Worm (Caenorhabditis elegans) whole organism, L2 larva: ENCODE results near the gene hmgr-1.

ENCODE experiments used
- C34F6.9 ChIP-seq: fragments of 150-350 bp; optimal IDR thresholded peaks from 2 replicates; lab custom pipeline; 2014; ENCODE audit warnings: missing biosample characterization, missing genetic modification characterization
- F13H6.1 ChIP-seq: sonication (generic microtip); optimal IDR thresholded peaks from 2 replicates; lab custom pipeline; 2016; ENCODE audit warnings: missing genetic modification characterization, missing compliant biosample characterization
- Y55F3AM.14 ChIP-seq: fragments of 200-800 bp; sonication (Bioruptor generic); optimal IDR thresholded peaks from 2 replicates; lab custom pipeline; 2018; ENCODE audit warnings: mild to moderate bottlenecking, missing genetic modification characterization, missing compliant biosample characterization
- ZK546.5 ChIP-seq: sonication (generic microtip); optimal IDR thresholded peaks from 2 replicates; lab custom pipeline; 2017; ENCODE audit warnings: missing biosample characterization, missing genetic modification characterization
- alr-1 ChIP-seq: fragments of 150-350 bp; optimal IDR thresholded peaks from 2 replicates; lab custom pipeline; 2014; ENCODE audit warnings: missing biosample characterization, missing genetic modification characterization
- aly-2 ChIP-seq: fragments of 150-350 bp; optimal IDR thresholded peaks from 2 replicates; lab custom pipeline; 2014; ENCODE audit warnings: missing biosample characterization, missing genetic modification characterization
- ama-1 ChIP-seq: fragments of 150-350 bp; optimal IDR thresholded peaks from 2 replicates; lab custom pipeline; 2018; ENCODE audit warnings: inconsistent platforms
- blmp-1 ChIP-seq: sonication (generic microtip); optimal IDR thresholded peaks from 2 replicates; lab custom pipeline; 2017; ENCODE audit warnings: missing genetic modification characterization, mild to moderate bottlenecking, missing compliant biosample characterization, antibody characterized with exemption, moderate library complexity; ENCODE audit not compliant: insufficient read depth
- ceh-82 ChIP-seq: fragments of 150-350 bp; optimal IDR thresholded peaks from 2 replicates; lab custom pipeline; 2014; ENCODE audit warnings: missing biosample characterization, missing genetic modification characterization
- crh-2 ChIP-seq: sonication (generic microtip); optimal IDR thresholded peaks from 2 replicates; lab custom pipeline; 2017; ENCODE audit warnings: missing biosample characterization, missing genetic modification characterization
- dmd-4 ChIP-seq: sonication (generic microtip); optimal IDR thresholded peaks from 2 replicates; lab custom pipeline; 2017; ENCODE audit warnings: missing biosample characterization, missing genetic modification characterization
- elt-1 ChIP-seq: fragments of 150-350 bp; optimal IDR thresholded peaks from 2 replicates; lab custom pipeline; 2014; ENCODE audit warnings: missing biosample characterization, missing genetic modification characterization
- fos-1 ChIP-seq: fragments of 150-350 bp; optimal IDR thresholded peaks from 2 replicates; lab custom pipeline; 2014; ENCODE audit warnings: missing biosample characterization, missing genetic modification characterization
- gmeb-1 ChIP-seq: fragments of 150-350 bp; optimal IDR thresholded peaks from 2 replicates; lab custom pipeline; 2014; ENCODE audit warnings: missing biosample characterization, missing genetic modification characterization
- lin-11 ChIP-seq: fragments of 150-350 bp; sonication (generic microtip); optimal IDR thresholded peaks from 2 replicates; lab custom pipeline; 2014; ENCODE audit warnings: missing biosample characterization, missing genetic modification characterization, inconsistent platforms, mixed read lengths
- lin-39 ChIP-seq: fragments of 150-350 bp; optimal IDR thresholded peaks from 2 replicates; lab custom pipeline; 2014; ENCODE audit warnings: missing biosample characterization, missing genetic modification reagents, missing genetic modification characterization
- lsy-2 ChIP-seq, 2 experiments: fragments of 150-350 bp in 1 of 2; sonication (generic microtip) in 1 of 2; optimal IDR thresholded peaks; 2 replicates each; lab custom pipeline; 2014 to 2017; ENCODE audit warnings: missing biosample characterization in 2 of 2, missing genetic modification characterization in 2 of 2
- mab-5 ChIP-seq: fragments of 150-350 bp; optimal IDR thresholded peaks from 2 replicates; lab custom pipeline; 2014; ENCODE audit warnings: missing biosample characterization, missing genetic modification characterization
- nhr-23 ChIP-seq: fragments of 150-350 bp; optimal IDR thresholded peaks from 2 replicates; lab custom pipeline; 2014; ENCODE audit warnings: missing biosample characterization, missing genetic modification reagents, missing genetic modification characterization
- nhr-237 ChIP-seq: fragments of 150-350 bp; optimal IDR thresholded peaks from 2 replicates; lab custom pipeline; 2014; ENCODE audit warnings: missing biosample characterization, missing genetic modification characterization
- nhr-25 ChIP-seq: fragments of 150-350 bp; sonication (generic microtip); optimal IDR thresholded peaks from 3 replicates; lab custom pipeline; 2014; ENCODE audit warnings: missing biosample characterization, missing genetic modification characterization
- peb-1 ChIP-seq: fragments of 150-350 bp; optimal IDR thresholded peaks from 2 replicates; lab custom pipeline; 2014; ENCODE audit warnings: missing biosample characterization, missing genetic modification characterization
- sem-4 ChIP-seq: fragments of 150-350 bp; optimal IDR thresholded peaks from 2 replicates; lab custom pipeline; 2014; ENCODE audit warnings: missing biosample characterization, missing genetic modification reagents, missing genetic modification characterization
- skn-1 ChIP-seq: sonication (generic microtip); optimal IDR thresholded peaks from 2 replicates; lab custom pipeline; 2017; ENCODE audit warnings: missing biosample characterization, missing genetic modification characterization
- sma-9 ChIP-seq, 2 experiments: fragments of 150-350 bp in 1 of 2; sonication (generic microtip) in 1 of 2; optimal IDR thresholded peaks; 2 replicates each; lab custom pipeline; 2014 to 2016; ENCODE audit warnings: missing genetic modification characterization in 2 of 2, mild to moderate bottlenecking in 1 of 2, missing biosample characterization in 1 of 2, missing compliant biosample characterization in 1 of 2, missing genetic modification reagents in 1 of 2, moderate library complexity in 1 of 2
- snpc-4 ChIP-seq: fragments of 150-350 bp; optimal IDR thresholded peaks from 2 replicates; lab custom pipeline; 2014; ENCODE audit warnings: missing biosample characterization, missing genetic modification characterization
- unc-39 ChIP-seq: fragments of 150-350 bp; optimal IDR thresholded peaks from 2 replicates; lab custom pipeline; 2014; ENCODE audit warnings: missing biosample characterization, missing genetic modification characterization
- unc-55 ChIP-seq: fragments of 150-350 bp; sonication (generic microtip); optimal IDR thresholded peaks from 3 replicates; lab custom pipeline; 2014; ENCODE audit warnings: missing biosample characterization, missing genetic modification reagents, missing genetic modification characterization
- zag-1 ChIP-seq: fragments of 150-350 bp; optimal IDR thresholded peaks from 2 replicates; lab custom pipeline; 2014; ENCODE audit warnings: missing biosample characterization, missing genetic modification characterization
- ztf-11 ChIP-seq: sonication (generic microtip); optimal IDR thresholded peaks from 2 replicates; lab custom pipeline; 2017; ENCODE audit warnings: missing biosample characterization, missing genetic modification characterization
- ztf-4 ChIP-seq: fragments of 150-350 bp; optimal IDR thresholded peaks from 2 replicates; lab custom pipeline; 2014; ENCODE audit warnings: missing biosample characterization, missing genetic modification characterization

hmgr-1 gene

DNA sequence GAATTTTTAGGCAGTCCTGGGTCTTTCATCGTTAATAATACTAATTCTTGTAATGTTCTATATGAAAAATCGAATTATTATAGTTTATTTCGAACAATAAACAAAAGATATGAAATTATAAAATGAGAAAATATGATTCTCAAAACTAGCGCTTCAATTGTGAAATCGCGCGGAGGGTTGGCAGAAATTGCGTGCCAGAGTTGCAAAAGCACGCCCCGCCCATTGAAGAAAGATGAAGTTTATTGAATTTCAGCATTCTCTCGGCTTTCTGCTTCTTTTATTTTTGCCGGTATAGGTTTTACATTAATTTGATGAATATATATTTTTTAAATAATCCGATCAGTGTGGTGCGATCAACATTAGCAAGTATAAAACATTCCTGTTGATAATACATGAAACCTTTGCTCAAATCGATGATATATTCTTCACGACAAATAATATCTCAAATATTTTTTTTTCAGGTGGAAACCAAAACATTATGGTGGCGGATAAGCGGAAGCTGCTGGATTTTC, at the start of gene hmgr-1, which contains the start of gene eco-1:
Gene hmgr-1 (plus strand): TSS at position 462 of the 512 bp plus-strand sequence.
Gene eco-1 (minus strand): TSS at position 59 of the 512 bp plus-strand sequence.
- TF ChIP-seq C34F6.9 (peak; percentile 46), sma-9 (GFP tag; optimal IDR thresholded peaks at IDR 0.05; lab: Kevin White, UChicago) (peak; percentile 54), sma-9 (tag; optimal IDR thresholded peaks at IDR 0.05; lab: Kevin White, UChicago) (no peak), unc-55 (GFP tag; lab: Kevin White, UChicago) (peak; percentile 60), fos-1 (tag; lab: Kevin White, UChicago) (no peak), blmp-1 (no peak), lsy-2 (tag; optimal IDR thresholded peaks at IDR 0.05; lab: Kevin White, UChicago) (peak; percentile 31 to 64), F13H6.1 (tag; lab: Kevin White, UChicago) (no peak), gmeb-1 (peak; percentile 70), sem-4 (tag; lab: Kevin White, UChicago) (no peak), snpc-4 (tag; lab: Kevin White, UChicago) (no peak), elt-1 (no peak), ztf-11 (no peak), ZK546.5 (tag; lab: Kevin White, UChicago) (no peak), unc-39 (tag; lab: Kevin White, UChicago) (no peak), peb-1 (tag; lab: Kevin White, UChicago) (no peak), lin-11 (tag; lab: Kevin White, UChicago) (no peak), ztf-4 (tag; lab: Kevin White, UChicago) (no peak)

DNA sequence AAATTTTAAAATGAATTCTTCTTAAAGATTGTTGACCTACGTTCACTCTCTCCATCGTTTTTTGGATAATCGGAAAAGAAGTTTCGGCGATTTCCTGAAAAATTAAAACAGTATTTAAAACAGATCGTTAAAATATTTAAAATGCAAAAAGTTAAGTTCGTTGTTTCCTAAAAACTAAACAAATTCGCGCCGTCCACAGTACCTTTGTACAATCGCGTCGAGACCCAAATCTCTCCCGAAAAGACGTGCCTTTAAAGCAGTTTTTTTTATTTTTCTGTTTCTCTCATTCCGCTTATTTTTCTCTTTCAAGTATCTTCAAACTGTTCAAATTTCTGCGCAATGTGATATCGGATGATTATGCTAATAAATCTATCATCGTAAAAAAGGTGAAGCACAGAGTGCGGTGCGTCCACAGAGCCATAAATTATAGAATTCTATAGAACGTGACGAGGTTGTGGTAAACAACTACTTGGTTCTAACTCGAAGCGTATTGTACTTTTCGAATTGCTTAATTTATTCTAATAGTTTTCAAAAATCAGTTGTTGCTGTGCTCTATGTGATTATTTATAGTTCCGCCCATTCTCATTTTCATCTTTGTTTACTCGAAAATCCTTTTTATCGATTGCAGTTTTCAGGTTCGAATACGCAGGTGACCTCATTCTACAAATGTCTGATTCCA, 48.5 kb upstream of the hmgr-1 start, which contains the start of the genes F56C9.6 and F56C9.3:
Gene F56C9.6 (minus strand): TSS at position 112 of the 679 bp plus-strand sequence.
Gene F56C9.3 (plus strand): TSS at position 629 of the 679 bp plus-strand sequence.
- no peak for TF ChIP-seq mab-5 (tag; lab: Kevin White, UChicago)
- no peak for TF ChIP-seq lin-39 (tag; lab: Kevin White, UChicago)
- TF ChIP-seq lsy-2 (tag; optimal IDR thresholded peaks at IDR 0.05; lab: Kevin White, UChicago): no peak
- no peak for TF ChIP-seq sem-4 (tag; lab: Kevin White, UChicago)
- TF ChIP-seq ztf-11: no peak
- no peak for TF ChIP-seq ZK546.5 (tag; lab: Kevin White, UChicago)
- no peak for TF ChIP-seq alr-1 (tag; lab: Kevin White, UChicago)
- TF ChIP-seq skn-1 (tag; lab: Kevin White, UChicago): no peak

DNA sequence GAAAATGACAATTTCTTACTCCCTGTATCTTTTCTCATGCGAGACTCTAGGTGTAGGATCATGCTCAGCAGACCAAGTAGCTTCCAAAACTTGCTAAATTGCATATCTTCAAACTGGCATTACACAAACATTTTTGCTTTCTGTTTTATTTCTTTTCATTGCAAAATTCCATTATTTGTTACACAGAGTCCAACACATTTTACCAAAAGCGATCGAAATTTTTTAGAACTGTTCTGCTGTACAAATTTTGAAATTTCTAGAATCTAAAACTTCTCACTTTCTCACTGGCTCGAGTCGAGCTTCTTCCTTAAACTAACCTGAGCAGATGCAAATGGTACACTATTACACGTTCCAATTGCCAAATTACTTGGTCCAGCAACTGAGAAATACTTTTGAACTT, 44.8 kb upstream of the hmgr-1 start:
- TF ChIP-seq nhr-237 (no peak), aly-2 (tag; lab: Kevin White, UChicago) (no peak), snpc-4 (tag; lab: Kevin White, UChicago) (no peak)

DNA sequence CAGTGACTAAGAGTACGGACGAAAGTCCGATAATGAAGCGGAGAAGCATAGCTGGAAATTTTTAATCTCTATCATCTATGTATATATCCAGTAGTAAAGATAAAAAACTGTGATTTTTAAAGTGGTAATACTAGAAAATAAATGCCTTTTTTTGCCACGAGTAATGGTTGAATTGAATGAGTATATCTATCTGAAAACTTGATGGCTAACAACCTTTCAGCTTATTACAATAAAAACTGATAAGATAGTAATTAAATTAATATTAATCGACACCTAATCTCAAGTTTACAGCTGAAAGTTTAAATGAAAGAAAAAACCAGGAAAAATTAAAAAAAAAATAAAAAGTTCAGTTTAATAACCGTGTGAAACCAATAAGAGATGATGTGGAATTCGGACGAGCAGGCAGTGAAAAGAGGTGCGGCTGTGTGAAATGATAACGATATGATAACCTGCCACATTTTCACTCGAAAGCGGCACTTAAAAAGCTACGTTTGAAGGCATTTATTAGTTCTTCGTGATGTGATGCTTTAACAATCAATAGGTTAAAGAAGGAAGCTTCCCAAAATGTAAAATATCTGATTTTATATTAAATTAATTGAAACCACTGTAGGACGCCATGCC, 44.3 kb upstream of the hmgr-1 start, which contains the start of gene nspg-6:
Gene nspg-6 (minus strand): TSS at position 51 of the 621 bp plus-strand sequence.
- TF ChIP-seq ceh-82: no peak
- TF ChIP-seq ZK546.5 (tag; lab: Kevin White, UChicago): no peak
- no peak for TF ChIP-seq unc-39 (tag; lab: Kevin White, UChicago)
- TF ChIP-seq fos-1 (tag; lab: Kevin White, UChicago): peak; percentile 87
- TF ChIP-seq ztf-4 (tag; lab: Kevin White, UChicago): no peak
- TF ChIP-seq mab-5 (tag; lab: Kevin White, UChicago): no peak
- TF ChIP-seq ama-1 (lab: Kevin White, UChicago): no peak
- TF ChIP-seq dmd-4 (tag; lab: Kevin White, UChicago): no peak
- no peak for TF ChIP-seq nhr-25 (tag; lab: Kevin White, UChicago)
- TF ChIP-seq crh-2 (tag; lab: Kevin White, UChicago): peak; percentile 65
- TF ChIP-seq lin-11 (tag; lab: Kevin White, UChicago): no peak
- no peak for TF ChIP-seq unc-55 (GFP tag; lab: Kevin White, UChicago)
- TF ChIP-seq nhr-237: no peak
- no peak for TF ChIP-seq nhr-23 (tag; lab: Kevin White, UChicago)
- no peak for TF ChIP-seq zag-1
- TF ChIP-seq Y55F3AM.14 (GFP tag; lab: Kevin White, UChicago): no peak
